Worm (Caenorhabditis elegans) whole organism, late embryonic: ENCODE measurements around the gene wrt-2.
A peak's percentile ranks its signal among the peaks of the same experiment; 100 is the strongest.

ENCODE experiments used
- C08G9.2 ChIP-seq: sonication (generic microtip); optimal IDR thresholded peaks from 2 replicates; lab custom pipeline; 2016; ENCODE audit warnings: mild to moderate bottlenecking, missing genetic modification characterization, moderate library complexity, missing compliant biosample characterization
- C38D4.7 ChIP-seq: fragments of 200-800 bp; sonication (Bioruptor generic); optimal IDR thresholded peaks from 2 replicates; lab custom pipeline; 2018; ENCODE audit warnings: mild to moderate bottlenecking, missing genetic modification characterization, moderate library complexity, missing compliant biosample characterization
- F13H6.1 ChIP-seq: sonication (generic microtip); optimal IDR thresholded peaks from 2 replicates; lab custom pipeline; 2016; ENCODE audit warnings: missing genetic modification characterization, missing compliant biosample characterization
- K02D7.2 ChIP-seq: sonication (generic microtip); optimal IDR thresholded peaks from 2 replicates; lab custom pipeline; 2017; ENCODE audit warnings: mild to moderate bottlenecking, missing genetic modification characterization, missing compliant biosample characterization
- T23F11.4 ChIP-seq: fragments of 200-800 bp; sonication (Bioruptor generic); optimal IDR thresholded peaks from 2 replicates; lab custom pipeline; 2018; ENCODE audit warnings: mild to moderate bottlenecking, missing genetic modification characterization, missing compliant biosample characterization
- Y22D7AL.16 ChIP-seq: sonication (generic microtip); optimal IDR thresholded peaks from 2 replicates; lab custom pipeline; 2016; ENCODE audit warnings: missing genetic modification characterization, missing compliant biosample characterization
- ahr-1 ChIP-seq: sonication (generic microtip); optimal IDR thresholded peaks from 2 replicates; lab custom pipeline; 2016; ENCODE audit warnings: missing genetic modification characterization, missing compliant biosample characterization
- ama-1 ChIP-seq: fragments of 150-350 bp; optimal IDR thresholded peaks from 2 replicates; lab custom pipeline; 2014
- ceh-14 ChIP-seq: sonication (generic microtip); optimal IDR thresholded peaks from 2 replicates; lab custom pipeline; 2016; ENCODE audit warnings: missing genotype, missing genetic modification characterization, missing compliant biosample characterization
- ceh-18 ChIP-seq: sonication (generic microtip); optimal IDR thresholded peaks from 2 replicates; lab custom pipeline; 2016; ENCODE audit warnings: missing genetic modification characterization, missing compliant biosample characterization
- ceh-2 ChIP-seq: sonication (generic microtip); optimal IDR thresholded peaks from 2 replicates; lab custom pipeline; 2016; ENCODE audit warnings: missing genotype, missing genetic modification characterization, missing compliant biosample characterization
- ceh-24 ChIP-seq: sonication (generic microtip); optimal IDR thresholded peaks from 2 replicates; lab custom pipeline; 2016; ENCODE audit warnings: mild to moderate bottlenecking, missing genetic modification characterization, missing compliant biosample characterization
- ceh-31 ChIP-seq: sonication (generic microtip); optimal IDR thresholded peaks from 2 replicates; lab custom pipeline; 2016; ENCODE audit warnings: missing genetic modification characterization, missing compliant biosample characterization
- ceh-34 ChIP-seq: sonication (generic microtip); optimal IDR thresholded peaks from 2 replicates; lab custom pipeline; 2016; ENCODE audit warnings: mild to moderate bottlenecking, missing genetic modification characterization, missing compliant biosample characterization
- ceh-45 ChIP-seq: fragments of 200-800 bp; sonication (Bioruptor generic); IDR thresholded peaks from 2 replicates; pipeline ENCODE4 v1.3.6; 2022; ENCODE audit warnings: missing genetic modification reagents, missing genetic modification characterization, missing compliant biosample characterization
- ceh-48 ChIP-seq: sonication (generic microtip); optimal IDR thresholded peaks from 2 replicates; lab custom pipeline; 2016; ENCODE audit warnings: missing genetic modification characterization, inconsistent platforms, missing compliant biosample characterization
- ceh-6 ChIP-seq: fragments of 200-800 bp; sonication (Bioruptor generic); optimal IDR thresholded peaks from 2 replicates; lab custom pipeline; 2018; ENCODE audit warnings: mild to moderate bottlenecking, missing genetic modification characterization, missing compliant biosample characterization
- ceh-9 ChIP-seq: sonication (generic microtip); optimal IDR thresholded peaks from 2 replicates; lab custom pipeline; 2016; ENCODE audit warnings: mild to moderate bottlenecking, missing genetic modification characterization, inconsistent platforms, missing compliant biosample characterization
- che-1 ChIP-seq: sonication (generic microtip); optimal IDR thresholded peaks from 2 replicates; lab custom pipeline; 2016; ENCODE audit warnings: mild to moderate bottlenecking, missing genetic modification characterization, missing compliant biosample characterization
- dmd-4 ChIP-seq: sonication (generic microtip); optimal IDR thresholded peaks from 2 replicates; lab custom pipeline; 2016; ENCODE audit warnings: borderline replicate concordance, missing genetic modification characterization, missing compliant biosample characterization
- dve-1 ChIP-seq: sonication (generic microtip); optimal IDR thresholded peaks from 2 replicates; lab custom pipeline; 2017; ENCODE audit warnings: antibody characterized with exemption, mild to moderate bottlenecking, missing genetic modification characterization, missing compliant biosample characterization
- ets-4 ChIP-seq: sonication (generic microtip); optimal IDR thresholded peaks from 2 replicates; lab custom pipeline; 2016; ENCODE audit warnings: missing genetic modification characterization, missing compliant biosample characterization
- eyg-1 ChIP-seq: sonication (generic microtip); optimal IDR thresholded peaks from 2 replicates; lab custom pipeline; 2016; ENCODE audit warnings: missing genotype, missing genetic modification characterization, missing compliant biosample characterization
- fax-1 ChIP-seq: sonication (generic microtip); optimal IDR thresholded peaks from 2 replicates; lab custom pipeline; 2016; ENCODE audit warnings: missing genotype, missing genetic modification characterization, missing compliant biosample characterization
- fkh-10 ChIP-seq: fragments of 150-350 bp; optimal IDR thresholded peaks from 2 replicates; lab custom pipeline; 2014; ENCODE audit warnings: missing biosample characterization, missing genetic modification reagents, missing genetic modification characterization
- fkh-6 ChIP-seq: sonication (generic microtip); optimal IDR thresholded peaks from 2 replicates; lab custom pipeline; 2016; ENCODE audit warnings: missing genetic modification characterization, missing compliant biosample characterization
- hlh-13 ChIP-seq: fragments of 200-800 bp; sonication (Bioruptor generic); optimal IDR thresholded peaks from 2 replicates; lab custom pipeline; 2018; ENCODE audit warnings: mild to moderate bottlenecking, missing genetic modification characterization, missing compliant biosample characterization
- hlh-15 ChIP-seq: sonication (generic microtip); optimal IDR thresholded peaks from 2 replicates; lab custom pipeline; 2016; ENCODE audit warnings: missing genetic modification characterization, missing compliant biosample characterization
- hlh-6 ChIP-seq: sonication (generic microtip); optimal IDR thresholded peaks from 2 replicates; lab custom pipeline; 2016; ENCODE audit warnings: missing genotype, missing genetic modification characterization, missing compliant biosample characterization
- hlh-8 ChIP-seq: sonication (generic microtip); optimal IDR thresholded peaks from 2 replicates; lab custom pipeline; 2016; ENCODE audit warnings: missing genotype, missing genetic modification characterization, missing compliant biosample characterization
- lin-11 ChIP-seq: fragments of 200-800 bp; sonication (Bioruptor generic); optimal IDR thresholded peaks from 2 replicates; lab custom pipeline; 2018; ENCODE audit warnings: mild to moderate bottlenecking, missing genetic modification characterization, missing compliant biosample characterization
- madf-2 ChIP-seq: sonication (generic microtip); optimal IDR thresholded peaks from 2 replicates; lab custom pipeline; 2017; ENCODE audit warnings: missing genetic modification characterization, missing compliant biosample characterization
- mec-3 ChIP-seq: sonication (generic microtip); optimal IDR thresholded peaks from 2 replicates; lab custom pipeline; 2016; ENCODE audit warnings: borderline replicate concordance, missing genetic modification characterization, missing compliant biosample characterization
- nfya-1 ChIP-seq: sonication (generic microtip); optimal IDR thresholded peaks from 2 replicates; lab custom pipeline; 2017; ENCODE audit warnings: missing genetic modification characterization, mild to moderate bottlenecking, missing compliant biosample characterization, antibody characterized with exemption, moderate library complexity
- nhr-11 ChIP-seq: fragments of 150-350 bp; optimal IDR thresholded peaks from 2 replicates; lab custom pipeline; 2014; ENCODE audit warnings: missing biosample characterization, missing genetic modification characterization
- nhr-232 ChIP-seq: sonication (generic microtip); optimal IDR thresholded peaks from 2 replicates; lab custom pipeline; 2016; ENCODE audit warnings: missing genetic modification characterization, missing compliant biosample characterization
- odd-2 ChIP-seq: sonication (generic microtip); optimal IDR thresholded peaks from 2 replicates; lab custom pipeline; 2017; ENCODE audit warnings: antibody characterized with exemption, mild to moderate bottlenecking, missing genetic modification characterization, missing compliant biosample characterization
- pag-3 ChIP-seq: sonication (generic microtip); optimal IDR thresholded peaks from 2 replicates; lab custom pipeline; 2016; ENCODE audit warnings: missing compliant biosample characterization, missing genetic modification characterization, borderline replicate concordance
- pha-2 ChIP-seq: sonication (generic microtip); optimal IDR thresholded peaks from 2 replicates; lab custom pipeline; 2017; ENCODE audit warnings: mild to moderate bottlenecking, missing genetic modification characterization, missing compliant biosample characterization
- pros-1 ChIP-seq: fragments of 150-350 bp; optimal IDR thresholded peaks from 2 replicates; lab custom pipeline; 2014; ENCODE audit warnings: missing biosample characterization, missing genetic modification reagents, missing genetic modification characterization
- rnt-1 ChIP-seq: sonication (generic microtip); optimal IDR thresholded peaks from 2 replicates; lab custom pipeline; 2016; ENCODE audit warnings: missing genetic modification characterization, missing compliant biosample characterization
- sdc-2 ChIP-seq: sonication (generic microtip); optimal IDR thresholded peaks from 2 replicates; lab custom pipeline; 2016; ENCODE audit warnings: missing genotype, missing genetic modification characterization, missing compliant biosample characterization
- sox-4 ChIP-seq: sonication (generic microtip); optimal IDR thresholded peaks from 2 replicates; lab custom pipeline; 2017; ENCODE audit warnings: mild to moderate bottlenecking, missing genetic modification characterization, inconsistent platforms, missing compliant biosample characterization
- syd-9 ChIP-seq: sonication (generic microtip); optimal IDR thresholded peaks from 2 replicates; lab custom pipeline; 2016; ENCODE audit warnings: mild to moderate bottlenecking, missing genetic modification characterization, moderate library complexity, missing compliant biosample characterization
- tbx-2 ChIP-seq: sonication (generic microtip); optimal IDR thresholded peaks from 2 replicates; lab custom pipeline; 2016; ENCODE audit warnings: missing genetic modification characterization, missing compliant biosample characterization
- tbx-7 ChIP-seq: sonication (generic microtip); optimal IDR thresholded peaks from 2 replicates; lab custom pipeline; 2016; ENCODE audit warnings: missing genotype, missing genetic modification characterization, missing compliant biosample characterization
- ttx-3 ChIP-seq: sonication (generic microtip); optimal IDR thresholded peaks from 2 replicates; lab custom pipeline; 2016; ENCODE audit warnings: missing genetic modification reagents, missing genetic modification characterization, missing compliant biosample characterization
- unc-42 ChIP-seq: sonication (generic microtip); optimal IDR thresholded peaks from 2 replicates; lab custom pipeline; 2016; ENCODE audit warnings: missing genotype, missing genetic modification characterization, missing compliant biosample characterization
- unc-55 ChIP-seq: sonication (generic microtip); optimal IDR thresholded peaks from 2 replicates; lab custom pipeline; 2017; ENCODE audit warnings: missing biosample characterization, missing genetic modification reagents, missing genetic modification characterization
- unc-86 ChIP-seq: sonication (generic microtip); optimal IDR thresholded peaks from 2 replicates; lab custom pipeline; 2016; ENCODE audit warnings: missing genetic modification characterization, missing compliant biosample characterization
- zip-5 ChIP-seq: sonication (generic microtip); optimal IDR thresholded peaks from 2 replicates; lab custom pipeline; 2016; ENCODE audit warnings: missing genetic modification characterization, missing compliant biosample characterization
- ztf-16 ChIP-seq: sonication (generic microtip); optimal IDR thresholded peaks from 2 replicates; lab custom pipeline; 2017; ENCODE audit warnings: missing genetic modification characterization, missing compliant biosample characterization

Gene wrt-2

ce11 chrX:3127626-3128142 lies 33.5 kb upstream of the wrt-2 start (continued):
- TF ChIP-seq unc-42 (peak; percentile 94), mec-3 (tag; lab: Kevin White, UChicago) (no peak), C08G9.2 (tag; lab: Kevin White, UChicago) (peak; percentile 47), hlh-6 (tag; lab: Kevin White, UChicago) (peak; percentile 80), syd-9 (tag; lab: Kevin White, UChicago) (peak; percentile 88), Y22D7AL.16 (tag; lab: Kevin White, UChicago) (peak; percentile 42), lin-11 (tag; lab: Kevin White, UChicago) (no peak), hlh-13 (no peak), ceh-2 (tag; lab: Kevin White, UChicago) (peak; percentile 82), fax-1 (tag; lab: Kevin White, UChicago) (peak; percentile 43), ceh-48 (tag; lab: Kevin White, UChicago) (peak; percentile 65), T23F11.4 (GFP tag; lab: Kevin White, UChicago) (peak; percentile 72), unc-86 (tag; lab: Kevin White, UChicago) (peak; percentile 52), F13H6.1 (tag; lab: Kevin White, UChicago) (peak; percentile 76), ets-4 (tag; lab: Kevin White, UChicago) (peak; percentile 57), sdc-2 (tag; lab: Kevin White, UChicago) (peak; percentile 88), ceh-18 (tag; lab: Kevin White, UChicago) (peak; percentile 98), ttx-3 (tag; lab: Kevin White, UChicago) (no peak), hlh-15 (tag; lab: Kevin White, UChicago) (no peak), pros-1 (tag; lab: Kevin White, UChicago) (peak; percentile 93), ceh-31 (tag; lab: Kevin White, UChicago) (peak; percentile 99), ceh-9 (tag; lab: Kevin White, UChicago) (no peak), ceh-34 (tag; lab: Kevin White, UChicago) (peak; percentile 97), zip-5 (tag; lab: Kevin White, UChicago) (no peak), fkh-6 (tag; lab: Kevin White, UChicago) (peak; percentile 56), ama-1 (peak; percentile 33), pha-2 (tag; lab: Kevin White, UChicago) (peak; percentile 19), eyg-1 (tag; lab: Kevin White, UChicago) (peak; percentile 59), unc-55 (peak; percentile 95), sox-4 (tag; lab: Kevin White, UChicago) (peak; percentile 74), nfya-1 (peak; percentile 97), che-1 (tag; lab: Kevin White, UChicago) (peak; percentile 55), dmd-4 (tag; lab: Kevin White, UChicago) (peak; percentile 77), ceh-24 (tag; lab: Kevin White, UChicago) (no peak), nhr-11 (no peak), ceh-45 (GFP tag; lab: Robert Waterston, UW) (no peak), nhr-232 (peak; percentile 16), hlh-8 (tag; lab: Kevin White, UChicago) (peak; percentile 56), madf-2 (peak; percentile 31), rnt-1 (tag; lab: Kevin White, UChicago) (peak; percentile 88), tbx-2 (tag; lab: Kevin White, UChicago) (peak; percentile 96), C38D4.7 (GFP tag; lab: Kevin White, UChicago) (no peak), dve-1 (tag; lab: Kevin White, UChicago) (peak; percentile 30), K02D7.2 (tag; lab: Kevin White, UChicago) (no peak), fkh-10 (peak; percentile 54), ztf-16 (tag; lab: Kevin White, UChicago) (peak; percentile 33), ceh-6 (peak; percentile 52), ahr-1 (tag; lab: Kevin White, UChicago) (no peak), tbx-7 (tag; lab: Kevin White, UChicago) (peak; percentile 46), ceh-14 (tag; lab: Kevin White, UChicago) (peak; percentile 75), odd-2 (no peak), pag-3 (tag; lab: Kevin White, UChicago) (peak; percentile 32)
